Fruit fly (Drosophila melanogaster) whole organism, embryonic: ENCODE data around the gene RpS25.

Experiments used
- B-H1 ChIP-seq: fragments of 200-800 bp; sonication (Bioruptor generic); IDR thresholded peaks from 3 replicates; pipeline ENCODE4 v1.3.6; 2022; ENCODE audit warnings: missing biosample characterization, missing genetic modification characterization
- CG10209 ChIP-seq: fragments of 200-800 bp; sonication (Bioruptor generic); optimal IDR thresholded peaks from 3 replicates; lab custom pipeline; 2017; ENCODE audit warnings: missing biosample characterization, mild to moderate bottlenecking, missing genetic modification characterization, missing genetic modification reagents
- CG1024 ChIP-seq: fragments of 200-800 bp; sonication (Bioruptor generic); IDR thresholded peaks from 2 replicates; pipeline ENCODE4 v1.3.6; 2022; ENCODE audit warnings: missing biosample characterization, missing genetic modification characterization
- CG10274 ChIP-seq: fragments of 200-800 bp; sonication (Bioruptor generic); optimal IDR thresholded peaks from 3 replicates; lab custom pipeline; 2017; ENCODE audit warnings: missing biosample characterization, mild to moderate bottlenecking, missing genetic modification characterization
- CG11456 ChIP-seq: fragments of 200-800 bp; sonication (Bioruptor generic); IDR thresholded peaks from 3 replicates; pipeline ENCODE4 v1.3.6; 2022; ENCODE audit warnings: missing biosample characterization, missing genetic modification characterization
- CG14014 ChIP-seq: fragments of 200-800 bp; sonication (Bioruptor generic); IDR thresholded peaks from 2 replicates; pipeline ENCODE4 v1.3.6; 2022; ENCODE audit warnings: missing biosample characterization, missing genetic modification characterization
- CG15073 ChIP-seq: fragments of 200-800 bp; sonication (Bioruptor generic); optimal IDR thresholded peaks from 2 replicates; lab custom pipeline; 2016; ENCODE audit warnings: missing biosample characterization, missing genetic modification characterization
- CG15479 ChIP-seq: fragments of 200-800 bp; sonication (Bioruptor generic); optimal IDR thresholded peaks from 3 replicates; lab custom pipeline; 2019; ENCODE audit warnings: missing biosample characterization, mild to moderate bottlenecking, missing genetic modification characterization, moderate library complexity
- CG1647 ChIP-seq: fragments of 200-800 bp; sonication (Bioruptor generic); optimal IDR thresholded peaks from 3 replicates; lab custom pipeline; 2016; ENCODE audit warnings: missing biosample characterization, missing genetic modification characterization
- CG16779 ChIP-seq: fragments of 200-800 bp; sonication (Bioruptor generic); IDR thresholded peaks from 2 replicates; pipeline ENCODE4 v1.3.6; 2022; ENCODE audit warnings: missing biosample characterization, missing genetic modification characterization
- CG17328 ChIP-seq: fragments of 200-800 bp; sonication (Bioruptor generic); IDR thresholded peaks from 2 replicates; pipeline ENCODE4 v1.3.6; 2022; ENCODE audit warnings: missing biosample characterization, missing genetic modification characterization
- CG17612 ChIP-seq: fragments of 200-800 bp; sonication (Bioruptor generic); IDR thresholded peaks from 2 replicates; pipeline ENCODE4 v1.3.6; 2022; ENCODE audit warnings: missing biosample characterization, missing genetic modification characterization
- CG18011 ChIP-seq: fragments of 200-800 bp; sonication (Bioruptor generic); optimal IDR thresholded peaks from 2 replicates; lab custom pipeline; 2017; ENCODE audit warnings: missing biosample characterization, missing genetic modification characterization, mild to moderate bottlenecking, moderate library complexity, missing genotype
- CG34376 ChIP-seq: fragments of 200-800 bp; sonication (Bioruptor generic); optimal IDR thresholded peaks from 2 replicates; lab custom pipeline; 2018; ENCODE audit warnings: missing biosample characterization, mild to moderate bottlenecking, missing genetic modification characterization
- CG4820 ChIP-seq: fragments of 200-800 bp; sonication (Bioruptor generic); optimal IDR thresholded peaks from 3 replicates; lab custom pipeline; 2016; ENCODE audit warnings: missing biosample characterization, missing genetic modification characterization
- CG6683 ChIP-seq: fragments of 200-800 bp; sonication (Bioruptor generic); optimal IDR thresholded peaks from 2 replicates; lab custom pipeline; 2017; ENCODE audit warnings: missing biosample characterization, mild to moderate bottlenecking, missing genetic modification characterization, missing genetic modification reagents
- Chrac-16 ChIP-seq: fragments of 200-800 bp; sonication (Bioruptor generic); optimal IDR thresholded peaks from 3 replicates; lab custom pipeline; 2016; ENCODE audit warnings: missing biosample characterization, missing genetic modification characterization
- Doc2 ChIP-seq: fragments of 200-800 bp; sonication (Bioruptor generic); IDR thresholded peaks from 2 replicates; pipeline ENCODE4 v1.3.6; 2022; ENCODE audit warnings: missing biosample characterization, missing genetic modification characterization
- Fer1 ChIP-seq: fragments of 200-800 bp; sonication (Bioruptor generic); optimal IDR thresholded peaks from 2 replicates; lab custom pipeline; 2017; ENCODE audit warnings: missing biosample characterization, mild to moderate bottlenecking, missing genetic modification characterization
- GATAe ChIP-seq: fragments of 200-800 bp; sonication (Bioruptor generic); conservative IDR thresholded peaks from 2 replicates; pipeline ENCODE4 v1.3.6; 2022; ENCODE audit warnings: missing biosample characterization, missing genetic modification characterization
- Hmx ChIP-seq: fragments of 200-800 bp; sonication (Bioruptor generic); optimal IDR thresholded peaks from 2 replicates; lab custom pipeline; 2016; ENCODE audit warnings: missing biosample characterization, missing genetic modification characterization
- Hr3 ChIP-seq: fragments of 200-800 bp; sonication (Bioruptor generic); optimal IDR thresholded peaks from 3 replicates; lab custom pipeline; 2016; ENCODE audit warnings: missing biosample characterization, missing genetic modification characterization
- Hsf ChIP-seq: fragments of 200-800 bp; sonication (Bioruptor generic); optimal IDR thresholded peaks from 3 replicates; lab custom pipeline; 2016; ENCODE audit warnings: missing biosample characterization, missing genetic modification characterization
- Oaz ChIP-seq: fragments of 200-800 bp; sonication (Bioruptor generic); IDR thresholded peaks from 2 replicates; pipeline ENCODE4 v1.3.6; 2022; ENCODE audit warnings: missing biosample characterization, missing genetic modification characterization
- Vsx1 ChIP-seq: fragments of 200-800 bp; sonication (Bioruptor generic); optimal IDR thresholded peaks from 2 replicates; lab custom pipeline; 2017; ENCODE audit warnings: missing biosample characterization, mild to moderate bottlenecking, missing genetic modification characterization, missing genetic modification reagents
- YL-1 ChIP-seq: fragments of 200-800 bp; sonication (Bioruptor generic); optimal IDR thresholded peaks from 3 replicates; lab custom pipeline; 2017; ENCODE audit warnings: missing biosample characterization, mild to moderate bottlenecking, missing genetic modification characterization
- al ChIP-seq: fragments of 200-800 bp; sonication (Bioruptor generic); IDR thresholded peaks from 2 replicates; pipeline ENCODE4 v1.3.6; 2022; ENCODE audit warnings: missing biosample characterization, missing genetic modification characterization
- ash1 ChIP-seq: fragments of 200-800 bp; sonication (Bioruptor generic); optimal IDR thresholded peaks from 2 replicates; lab custom pipeline; 2018; ENCODE audit warnings: missing biosample characterization, mild to moderate bottlenecking, missing genetic modification characterization
- bcd ChIP-seq: fragments of 200-800 bp; sonication (Bioruptor generic); optimal IDR thresholded peaks from 2 replicates; lab custom pipeline; 2017; ENCODE audit warnings: missing biosample characterization, mild to moderate bottlenecking, missing genetic modification characterization
- cas ChIP-seq: fragments of 200-800 bp; sonication (Bioruptor generic); IDR thresholded peaks from 2 replicates; pipeline ENCODE4 v1.3.6; 2022; ENCODE audit warnings: missing biosample characterization, missing genetic modification characterization
- chm ChIP-seq: fragments of 200-800 bp; sonication (Bioruptor generic); IDR thresholded peaks from 2 replicates; pipeline ENCODE4 v1.3.6; 2022; ENCODE audit warnings: missing biosample characterization, missing genetic modification characterization
- dpn ChIP-seq, 2 experiments: fragments of 200-800 bp; sonication (Bioruptor generic); optimal IDR thresholded peaks; 3 replicates each; lab custom pipeline; 2016; ENCODE audit warnings: missing biosample characterization in 2 of 2, missing genetic modification characterization in 2 of 2
- en ChIP-seq: fragments of 200-800 bp; sonication (Bioruptor generic); optimal IDR thresholded peaks from 2 replicates; lab custom pipeline; 2016; ENCODE audit warnings: missing biosample characterization, missing genetic modification characterization
- ewg ChIP-seq: fragments of 200-800 bp; sonication (Bioruptor generic); optimal IDR thresholded peaks from 3 replicates; lab custom pipeline; 2017; ENCODE audit warnings: mild to moderate bottlenecking, missing biosample characterization, missing genetic modification reagents, missing genetic modification characterization
- exex ChIP-seq: fragments of 200-800 bp; sonication (Bioruptor generic); optimal IDR thresholded peaks from 4 replicates; lab custom pipeline; 2018; ENCODE audit warnings: missing biosample characterization, mild to moderate bottlenecking, missing genetic modification characterization, moderate library complexity
- fd96Cb ChIP-seq: fragments of 200-800 bp; sonication (Bioruptor generic); optimal IDR thresholded peaks from 2 replicates; lab custom pipeline; 2018; ENCODE audit warnings: missing biosample characterization, mild to moderate bottlenecking, missing genetic modification characterization, moderate library complexity
- grau ChIP-seq: fragments of 200-800 bp; optimal IDR thresholded peaks from 3 replicates; lab custom pipeline; 2019; ENCODE audit warnings: missing biosample characterization, mild to moderate bottlenecking, missing genetic modification characterization, moderate library complexity
- jumu ChIP-seq: fragments of 200-800 bp; sonication (Bioruptor generic); optimal IDR thresholded peaks from 3 replicates; lab custom pipeline; 2016; ENCODE audit warnings: missing biosample characterization, missing genetic modification characterization
- lov ChIP-seq, 2 experiments: fragments of 200-800 bp in 1 of 2; fragments of >200 bp in 1 of 2; sonication (Bioruptor generic) in 1 of 2; IDR thresholded peaks in 1 of 2; optimal IDR thresholded peaks in 1 of 2; 2 replicates in 1 of 2; 3 replicates in 1 of 2; pipeline versions ENCODE4 v1.3.6 to Lab custom; 2017 to 2022; ENCODE audit warnings: missing biosample characterization in 1 of 2, missing genetic modification characterization in 1 of 2
- maf-S ChIP-seq: fragments of 200-800 bp; sonication (Bioruptor generic); optimal IDR thresholded peaks from 2 replicates; lab custom pipeline; 2016; ENCODE audit warnings: missing biosample characterization, missing genetic modification characterization
- repo ChIP-seq: fragments of 200-800 bp; sonication (Bioruptor generic); optimal IDR thresholded peaks from 2 replicates; lab custom pipeline; 2016; ENCODE audit warnings: missing biosample characterization, missing genetic modification characterization
- run ChIP-seq: fragments of 200-800 bp; sonication (Bioruptor generic); optimal IDR thresholded peaks from 3 replicates; lab custom pipeline; 2018; ENCODE audit warnings: missing biosample characterization, mild to moderate bottlenecking, missing genetic modification characterization
- salm ChIP-seq: fragments of 200-800 bp; sonication (Bioruptor generic); optimal IDR thresholded peaks from 2 replicates; lab custom pipeline; 2018; ENCODE audit warnings: missing biosample characterization, mild to moderate bottlenecking, missing genetic modification characterization
- toy ChIP-seq: fragments of 200-800 bp; sonication (Bioruptor generic); IDR thresholded peaks from 2 replicates; pipeline ENCODE4 v1.3.6; 2022; ENCODE audit warnings: missing biosample characterization, missing genetic modification characterization
- trh ChIP-seq: fragments of 200-800 bp; sonication (Bioruptor generic); optimal IDR thresholded peaks from 2 replicates; lab custom pipeline; 2016; ENCODE audit warnings: missing biosample characterization, missing genetic modification characterization

The RpS25 gene

DNA sequence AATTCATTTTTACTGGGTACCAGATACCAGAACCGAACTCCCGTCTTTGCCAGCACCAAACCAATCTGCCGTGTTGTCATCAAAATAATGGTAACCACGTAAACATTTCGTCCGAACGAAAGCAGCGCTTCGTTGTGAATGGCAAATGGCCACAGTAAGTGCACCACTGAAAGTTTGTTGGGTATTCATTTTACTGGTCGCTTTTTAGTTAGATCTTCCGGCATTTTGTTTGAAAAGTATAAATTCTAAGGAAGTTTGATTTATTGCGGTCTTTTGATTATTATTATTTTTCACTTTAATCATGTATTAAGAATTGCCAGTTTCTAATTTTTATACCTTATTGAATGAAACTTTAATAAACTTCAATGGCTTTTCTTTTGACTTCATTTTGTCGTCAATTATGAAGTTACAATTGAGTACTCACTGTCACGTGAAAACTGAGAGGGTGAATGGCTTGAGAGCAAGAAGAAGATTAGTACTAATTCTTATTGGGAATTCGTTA lies 1.6 kb downstream of the RpS25 start, which contains the start of gene ZnT86D (continued):
- TF ChIP-seq exex (tag; lab: Kevin White, UChicago) (peak; percentile 50), CG14014 (GFP tag; lab: Robert Waterston, UW) (0 out of 2 replicates have a peak, but pooled peaks have one; percentile 12), CG1647 (GFP tag; lab: Kevin White, UChicago) (peak; percentile 22), maf-S (GFP tag; lab: Kevin White, UChicago) (peak; percentile 11), CG18011 (peak; percentile 8), jumu (peak; percentile 53), run (no peak), ewg (GFP tag; lab: Kevin White, UChicago) (peak; percentile 10), Hmx (GFP tag; lab: Kevin White, UChicago) (no peak), al (GFP tag; lab: Robert Waterston, UW) (peak; percentile 58; the same call in 1 of the 2 replicates), toy (GFP tag; lab: Robert Waterston, UW) (no peak), ash1 (GFP tag; lab: Kevin White, UChicago) (no peak), lov (optimal IDR thresholded peaks at IDR 0.05; lab: Kevin White, UChicago) (no peak), lov (GFP tag; IDR thresholded peaks at IDR 0.05; lab: Robert Waterston, UW) (no peak), cas (no peak), Oaz (GFP tag; lab: Robert Waterston, UW) (no peak), grau (peak; percentile 99), fd96Cb (peak; percentile 37), Fer1 (GFP tag; lab: Kevin White, UChicago) (peak; percentile 67), CG6683 (GFP tag; lab: Kevin White, UChicago) (peak; percentile 22), Vsx1 (GFP tag; lab: Kevin White, UChicago) (peak; percentile 29), CG10274 (GFP tag; lab: Kevin White, UChicago) (no peak), CG4820 (GFP tag; lab: Kevin White, UChicago) (peak; percentile 77), CG17328 (GFP tag; lab: Robert Waterston, UW) (no peak), CG15479 (GFP tag; lab: Kevin White, UChicago) (no peak), Chrac-16 (GFP tag; lab: Kevin White, UChicago) (peak; percentile 33), CG11456 (GFP tag; lab: Robert Waterston, UW) (no peak), CG34376 (peak; percentile 67), dpn (GFP tag; optimal IDR thresholded peaks at IDR 0.05; lab: Kevin White, UChicago) (peak; percentile 44 to 47), Doc2 (no peak), salm (peak; percentile 45), GATAe (no peak), chm (GFP tag; lab: Robert Waterston, UW) (no peak), Hsf (GFP tag; lab: Kevin White, UChicago) (peak; percentile 60), CG15073 (GFP tag; lab: Kevin White, UChicago) (no peak), B-H1 (GFP tag; lab: Robert Waterston, UW) (no peak), YL-1 (GFP tag; lab: Kevin White, UChicago) (peak; percentile 80), CG10209 (GFP tag; lab: Kevin White, UChicago) (peak; percentile 53), bcd (GFP tag; lab: Kevin White, UChicago) (peak; percentile 68), CG17612 (no peak), repo (no peak), Hr3 (GFP tag; lab: Kevin White, UChicago) (peak; percentile 63), trh (no peak), CG1024 (GFP tag; lab: Robert Waterston, UW) (no peak), CG16779 (no peak), en (GFP tag; lab: Kevin White, UChicago) (no peak)
